Fruit fly (Drosophila melanogaster) ovary, adult (tissue): ENCODE measurements around the gene Tengl1.
A peak's percentile ranks its signal among the peaks of the same experiment; 100 is the strongest.

Experiments
- CG17801 ChIP-seq: fragments of 200-800 bp; optimal IDR thresholded peaks from 2 replicates; lab custom pipeline; 2019; ENCODE audit warnings: missing biosample characterization, mild to moderate bottlenecking, missing genetic modification characterization, moderate library complexity; ENCODE audit not compliant: partially characterized antibody

The Tengl1 gene

dm6 chr2L:2206066-2206465 is 34.3 kb downstream of the Tengl1 start, which contains the start of gene CG31668:
Gene CG31668, minus strand, starts transcription at chr2L:2206166.
- TF ChIP-seq CG17801: no peak

dm6 chr2L:2202853-2203717 is 37.3 kb downstream of the Tengl1 start:
- peak; percentile 57 for TF ChIP-seq CG17801

dm6 chr2L:2202018-2202852 is 38.2 kb downstream of the Tengl1 start:
- TF ChIP-seq CG17801: peak; percentile 100

- peak; percentile 82 for TF ChIP-seq CG17801
Observed at dm6 chr2L:2201107-2201561, 39.3 kb downstream of the Tengl1 start.

- peak; percentile 70 for TF ChIP-seq CG17801
Observed at dm6 chr2L:2200136-2201036, 40.0 kb downstream of the Tengl1 start.

dm6 chr2L:2199433-2199796 is 41.0 kb downstream of the Tengl1 start:
- no peak for TF ChIP-seq CG17801

dm6 chr2L:2198613-2199432 is 41.6 kb downstream of the Tengl1 start:
- TF ChIP-seq CG17801: peak; percentile 52

- no peak for TF ChIP-seq CG17801
Observed at dm6 chr2L:2198119-2198494, 42.3 kb downstream of the Tengl1 start.

dm6 chr2L:2197475-2198118 is 42.8 kb downstream of the Tengl1 start, which contains the start of gene COX7AL2:
Gene COX7AL2, minus strand, starts transcription at chr2L:2197912.
- TF ChIP-seq CG17801: no peak

dm6 chr2L:2196590-2197474 is 43.6 kb downstream of the Tengl1 start:
- no peak for TF ChIP-seq CG17801

dm6 chr2L:2195328-2195727 is 45.1 kb downstream of the Tengl1 start:
- no peak for TF ChIP-seq CG17801

- no peak for TF ChIP-seq CG17801
Observed at dm6 chr2L:2194305-2194828, 46.0 kb downstream of the Tengl1 start.

- TF ChIP-seq CG17801: peak; percentile 83
Observed at dm6 chr2L:2193357-2193780, 47.0 kb downstream of the Tengl1 start.
